Worm (Caenorhabditis elegans) whole organism, L1 larva: ENCODE measurements around the gene K12H6.6.
A peak's percentile ranks its signal among the peaks of the same experiment; 100 is the strongest.

ENCODE experiments used
- efl-1 ChIP-seq, 4 experiments: fragments of 150-350 bp; optimal IDR thresholded peaks in 3 of 4; peaks in 1 of 4; 1 replicate in 1 of 4; 2 replicates in 3 of 4; lab custom pipeline; 2014; ENCODE audit warnings: missing biosample characterization in 2 of 4, missing genetic modification characterization in 2 of 4, missing genetic modification reagents in 2 of 4
- egl-27 ChIP-seq, 2 experiments: fragments of 150-350 bp in 1 of 2; sonication (generic microtip); optimal IDR thresholded peaks; 3 replicates each; lab custom pipeline; 2017 to 2018; ENCODE audit warnings: missing biosample characterization in 2 of 2, missing genetic modification characterization in 2 of 2, missing genetic modification reagents in 2 of 2
- nhr-12 ChIP-seq: sonication (generic microtip); optimal IDR thresholded peaks from 2 replicates; lab custom pipeline; 2017; ENCODE audit warnings: missing biosample characterization, missing genetic modification characterization
- nhr-237 ChIP-seq: fragments of 150-350 bp; optimal IDR thresholded peaks from 2 replicates; lab custom pipeline; 2014; ENCODE audit warnings: missing biosample characterization, missing genetic modification characterization
- pqm-1 ChIP-seq: sonication (generic microtip); optimal IDR thresholded peaks from 3 replicates; lab custom pipeline; 2017; ENCODE audit warnings: missing biosample characterization, missing genetic modification characterization

ce11 chrII:2830144-2830543 is 889 bp downstream of the K12H6.6 start:
- TF ChIP-seq nhr-237 (tag; lab: Kevin White, UChicago) (no peak), egl-27 (tag; optimal IDR thresholded peaks at IDR 0.05; lab: Kevin White, UChicago) (no peak), nhr-12 (tag; lab: Kevin White, UChicago) (no peak), pqm-1 (no peak), efl-1 (optimal IDR thresholded peaks at IDR 0.05; lab: Kevin White, UChicago) (no peak), efl-1 (GFP tag; optimal IDR thresholded peaks at IDR 0.05 in 1 of 2; lab: Kevin White, UChicago) (peak in 1 of 2 experiments; percentile 75)
